Worm (Caenorhabditis elegans): ENCODE data around the gene comt-5.

ce11 chrV:2030661-2031060 is 22.7 kb downstream of the comt-5 start:
- TF ChIP-seq pqm-1 (tag; optimal IDR thresholded peaks at IDR 0.05) (no peak), pha-4 (tag; optimal IDR thresholded peaks at IDR 0.05) (no peak), fkh-6 (tag; optimal IDR thresholded peaks at IDR 0.05) (no peak), rnt-1 (tag; optimal IDR thresholded peaks at IDR 0.05) (no peak)
